Fruit fly (Drosophila melanogaster) whole organism, pupa: ENCODE measurements around the gene CG6574.

ENCODE experiments used
- CG10348 ChIP-seq: fragments of 200-800 bp; sonication (Bioruptor generic); IDR thresholded peaks from 2 replicates; pipeline ENCODE4 v1.3.6; 2022; ENCODE audit warnings: missing biosample characterization, missing genetic modification characterization
- CG12605 ChIP-seq: fragments of 200-800 bp; sonication (Bioruptor generic); IDR thresholded peaks from 2 replicates; pipeline ENCODE4 v1.3.6; 2022; ENCODE audit warnings: missing biosample characterization, missing genetic modification characterization
- CG14655 ChIP-seq: fragments of 200-800 bp; sonication (Bioruptor generic); optimal IDR thresholded peaks from 3 replicates; lab custom pipeline; 2017; ENCODE audit warnings: mild to moderate bottlenecking, missing biosample characterization, missing genetic modification reagents, missing genetic modification characterization
- CG17806 ChIP-seq: fragments of 200-800 bp; sonication (Bioruptor generic); optimal IDR thresholded peaks from 2 replicates; lab custom pipeline; 2018; ENCODE audit warnings: missing biosample characterization, mild to moderate bottlenecking, missing genetic modification characterization, moderate library complexity
- CG32121 ChIP-seq: fragments of 200-800 bp; sonication (Bioruptor generic); IDR thresholded peaks from 2 replicates; pipeline ENCODE4 v1.3.6; 2022; ENCODE audit warnings: missing biosample characterization, missing genetic modification characterization
- CG34367 ChIP-seq: fragments of 200-800 bp; sonication (Bioruptor generic); optimal IDR thresholded peaks from 2 replicates; lab custom pipeline; 2018; ENCODE audit warnings: missing biosample characterization, mild to moderate bottlenecking, missing genetic modification characterization
- D1 ChIP-seq: fragments of 200-800 bp; sonication (Bioruptor generic); optimal IDR thresholded peaks from 2 replicates; lab custom pipeline; 2018; ENCODE audit warnings: missing biosample characterization, mild to moderate bottlenecking, missing genetic modification characterization, moderate library complexity
- EcR ChIP-seq: fragments of 200-800 bp; sonication (Bioruptor generic); optimal IDR thresholded peaks from 3 replicates; lab custom pipeline; 2019; ENCODE audit warnings: missing biosample characterization, missing genetic modification characterization, mild to moderate bottlenecking, moderate library complexity, missing genetic modification reagents
- Ets98B ChIP-seq: fragments of 200-800 bp; sonication (Bioruptor generic); IDR thresholded peaks from 2 replicates; pipeline ENCODE4 v1.3.6; 2022; ENCODE audit warnings: missing biosample characterization, missing genetic modification characterization
- Pif1B ChIP-seq: fragments of 200-800 bp; sonication (Bioruptor generic); optimal IDR thresholded peaks from 3 replicates; lab custom pipeline; 2016; ENCODE audit warnings: missing biosample characterization, missing genetic modification characterization
- Snoo ChIP-seq: fragments of 200-800 bp; sonication (Bioruptor generic); optimal IDR thresholded peaks from 3 replicates; lab custom pipeline; 2017; ENCODE audit warnings: missing biosample characterization, mild to moderate bottlenecking, missing genetic modification characterization, inconsistent platforms
- fd96Ca ChIP-seq: fragments of 200-800 bp; sonication (Bioruptor generic); IDR thresholded peaks from 3 replicates; pipeline ENCODE4 v1.3.6; 2022; ENCODE audit warnings: missing biosample characterization, missing genetic modification characterization
- rn ChIP-seq: fragments of 200-800 bp; sonication (Bioruptor generic); IDR thresholded peaks from 2 replicates; pipeline ENCODE4 v1.3.6; 2022; ENCODE audit warnings: missing biosample characterization, missing genetic modification characterization

- no peak for TF ChIP-seq EcR (GFP tag; lab: Kevin White, UChicago)
- no peak for TF ChIP-seq CG17806 (tag; lab: Kevin White, UChicago)
- no peak for TF ChIP-seq CG34367 (tag; lab: Kevin White, UChicago)
- no peak for TF ChIP-seq CG32121 (GFP tag; lab: Robert Waterston, UW)
- no peak for TF ChIP-seq Ets98B (GFP tag; lab: Robert Waterston, UW)
- no peak for TF ChIP-seq CG14655 (GFP tag; lab: Kevin White, UChicago)
- TF ChIP-seq CG12605 (GFP tag; lab: Robert Waterston, UW) = no peak
- TF ChIP-seq CG10348 (GFP tag; lab: Robert Waterston, UW) = no peak
- TF ChIP-seq Snoo (tag; lab: Kevin White, UChicago) = no peak
- TF ChIP-seq Pif1B = no peak
- no peak for TF ChIP-seq fd96Ca (GFP tag; lab: Robert Waterston, UW)
- peak; percentile 27 for TF ChIP-seq D1
- no peak for TF ChIP-seq rn (GFP tag; lab: Robert Waterston, UW)
Observed at dm6 chr3R:10815032-10815431, 47.8 kb downstream of the CG6574 start, which contains the start of the genes CG14693 and TTLL15.
